Fruit fly (Drosophila melanogaster) whole organism, embryonic: ENCODE data around the gene por.

Experiments used
- C15 ChIP-seq: fragments of 200-800 bp; sonication (Bioruptor generic); IDR thresholded peaks from 3 replicates; pipeline ENCODE4 v1.3.6; 2022; ENCODE audit warnings: missing biosample characterization, missing genetic modification characterization
- CG1024 ChIP-seq: fragments of 200-800 bp; sonication (Bioruptor generic); IDR thresholded peaks from 2 replicates; pipeline ENCODE4 v1.3.6; 2022; ENCODE audit warnings: missing biosample characterization, missing genetic modification characterization
- CG10274 ChIP-seq: fragments of 200-800 bp; sonication (Bioruptor generic); optimal IDR thresholded peaks from 3 replicates; lab custom pipeline; 2017; ENCODE audit warnings: missing biosample characterization, mild to moderate bottlenecking, missing genetic modification characterization
- CG12744 ChIP-seq: fragments of 200-800 bp; sonication (Bioruptor generic); optimal IDR thresholded peaks from 2 replicates; lab custom pipeline; 2016; ENCODE audit warnings: missing biosample characterization, missing genetic modification characterization
- CG12942 ChIP-seq: fragments of 200-800 bp; sonication (Bioruptor generic); optimal IDR thresholded peaks from 3 replicates; lab custom pipeline; 2016; ENCODE audit warnings: missing biosample characterization, missing genetic modification characterization
- CG13894 ChIP-seq: fragments of 200-800 bp; sonication (Bioruptor generic); optimal IDR thresholded peaks from 3 replicates; lab custom pipeline; 2018; ENCODE audit warnings: missing biosample characterization, mild to moderate bottlenecking, missing genetic modification characterization, moderate library complexity
- CG15011 ChIP-seq: fragments of 200-800 bp; sonication (Bioruptor generic); optimal IDR thresholded peaks from 3 replicates; lab custom pipeline; 2018; ENCODE audit warnings: missing biosample characterization, mild to moderate bottlenecking, missing genetic modification characterization
- CG16813 ChIP-seq: fragments of 200-800 bp; sonication (Bioruptor generic); IDR thresholded peaks from 3 replicates; pipeline ENCODE4 v1.3.6; 2022; ENCODE audit warnings: missing biosample characterization, missing genetic modification characterization; ENCODE audit not compliant: partially characterized antibody
- CG17328 ChIP-seq: fragments of 200-800 bp; sonication (Bioruptor generic); IDR thresholded peaks from 2 replicates; pipeline ENCODE4 v1.3.6; 2022; ENCODE audit warnings: missing biosample characterization, missing genetic modification characterization
- CG17802 ChIP-seq: fragments of 200-800 bp; sonication (Bioruptor generic); optimal IDR thresholded peaks from 2 replicates; lab custom pipeline; 2018; ENCODE audit warnings: missing biosample characterization, mild to moderate bottlenecking, missing genetic modification characterization, moderate library complexity
- CG1792 ChIP-seq: fragments of 200-800 bp; sonication (Bioruptor generic); optimal IDR thresholded peaks from 2 replicates; lab custom pipeline; 2016; ENCODE audit warnings: missing biosample characterization, missing genetic modification characterization
- CG2199 ChIP-seq: fragments of 200-800 bp; sonication (Bioruptor generic); IDR thresholded peaks from 3 replicates; pipeline ENCODE4 v1.3.6; 2022; ENCODE audit warnings: missing biosample characterization, missing genetic modification characterization
- CG2875 ChIP-seq: fragments of 200-800 bp; sonication (Bioruptor generic); optimal IDR thresholded peaks from 2 replicates; lab custom pipeline; 2017; ENCODE audit warnings: missing biosample characterization, mild to moderate bottlenecking, missing genetic modification characterization, missing genetic modification reagents
- CG7372 ChIP-seq: fragments of 200-800 bp; sonication (Bioruptor generic); IDR thresholded peaks from 2 replicates; pipeline ENCODE4 v1.3.6; 2022; ENCODE audit warnings: missing biosample characterization, missing genetic modification characterization
- CG9817 ChIP-seq: fragments of 200-800 bp; sonication (Bioruptor generic); optimal IDR thresholded peaks from 2 replicates; lab custom pipeline; 2018; ENCODE audit warnings: missing biosample characterization, mild to moderate bottlenecking, missing genetic modification characterization, moderate library complexity
- CG9876 ChIP-seq: fragments of 200-800 bp; sonication (Bioruptor generic); optimal IDR thresholded peaks from 2 replicates; lab custom pipeline; 2016; ENCODE audit warnings: missing biosample characterization, missing genetic modification characterization
- Dad ChIP-seq: fragments of 200-800 bp; sonication (Bioruptor generic); optimal IDR thresholded peaks from 3 replicates; lab custom pipeline; 2016; ENCODE audit warnings: missing biosample characterization, missing genetic modification characterization
- ERR ChIP-seq: fragments of 200-800 bp; sonication (Bioruptor generic); optimal IDR thresholded peaks from 2 replicates; lab custom pipeline; 2016; ENCODE audit warnings: missing biosample characterization, missing genetic modification characterization
- Ets97D ChIP-seq: fragments of 200-800 bp; sonication (Bioruptor generic); optimal IDR thresholded peaks from 3 replicates; lab custom pipeline; 2016; ENCODE audit warnings: missing biosample characterization, missing genetic modification characterization
- HHEX ChIP-seq: fragments of 200-800 bp; sonication (Bioruptor generic); optimal IDR thresholded peaks from 3 replicates; lab custom pipeline; 2017; ENCODE audit warnings: missing biosample characterization, mild to moderate bottlenecking, missing genetic modification characterization, missing genetic modification reagents
- Nf-YB ChIP-seq: fragments of 200-800 bp; sonication (Bioruptor generic); optimal IDR thresholded peaks from 3 replicates; lab custom pipeline; 2019; ENCODE audit warnings: missing biosample characterization, mild to moderate bottlenecking, missing genetic modification characterization, moderate library complexity
- Ptx1 ChIP-seq: fragments of 200-800 bp; sonication (Bioruptor generic); IDR thresholded peaks from 2 replicates; pipeline ENCODE4 v1.3.6; 2022; ENCODE audit warnings: missing biosample characterization, missing genetic modification characterization
- Six4 ChIP-seq: fragments of 200-800 bp; sonication (Bioruptor generic); optimal IDR thresholded peaks from 2 replicates; lab custom pipeline; 2016; ENCODE audit warnings: missing biosample characterization, missing genetic modification characterization
- Ssrp ChIP-seq: fragments of 200-800 bp; sonication (Bioruptor generic); optimal IDR thresholded peaks from 2 replicates; lab custom pipeline; 2018; ENCODE audit warnings: missing biosample characterization, mild to moderate bottlenecking, missing genetic modification characterization, moderate library complexity
- Xbp1 ChIP-seq: fragments of 200-800 bp; sonication (Bioruptor generic); optimal IDR thresholded peaks from 3 replicates; lab custom pipeline; 2016; ENCODE audit warnings: missing biosample characterization, mild to moderate bottlenecking, missing genetic modification characterization
- Xrp1 ChIP-seq: fragments of 200-800 bp; sonication (Bioruptor generic); IDR thresholded peaks from 2 replicates; pipeline ENCODE4 v1.3.6; 2022; ENCODE audit warnings: missing biosample characterization, missing genetic modification characterization
- abd-A ChIP-seq: fragments of 200-800 bp; sonication (Bioruptor generic); optimal IDR thresholded peaks from 3 replicates; lab custom pipeline; 2019; ENCODE audit warnings: missing biosample characterization, mild to moderate bottlenecking, missing genetic modification characterization, moderate library complexity
- ap ChIP-seq: fragments of 200-800 bp; sonication (Bioruptor generic); IDR thresholded peaks from 2 replicates; pipeline ENCODE4 v1.3.6; 2022; ENCODE audit warnings: missing biosample characterization, missing genetic modification characterization
- ash1 ChIP-seq: fragments of 200-800 bp; sonication (Bioruptor generic); optimal IDR thresholded peaks from 2 replicates; lab custom pipeline; 2018; ENCODE audit warnings: missing biosample characterization, mild to moderate bottlenecking, missing genetic modification characterization
- chinmo ChIP-seq: fragments of 200-800 bp; sonication (Bioruptor generic); IDR thresholded peaks from 4 replicates; pipeline ENCODE4 v1.3.6; 2022; ENCODE audit warnings: missing biosample characterization, missing genetic modification characterization; ENCODE audit not compliant: partially characterized antibody
- chm ChIP-seq: fragments of 200-800 bp; sonication (Bioruptor generic); IDR thresholded peaks from 2 replicates; pipeline ENCODE4 v1.3.6; 2022; ENCODE audit warnings: missing biosample characterization, missing genetic modification characterization
- dpn ChIP-seq, 2 experiments: fragments of 200-800 bp; sonication (Bioruptor generic); optimal IDR thresholded peaks; 3 replicates each; lab custom pipeline; 2016; ENCODE audit warnings: missing biosample characterization in 2 of 2, missing genetic modification characterization in 2 of 2
- dysf ChIP-seq: fragments of 200-800 bp; sonication (Bioruptor generic); IDR thresholded peaks from 3 replicates; pipeline ENCODE4 v1.3.6; 2022; ENCODE audit warnings: missing biosample characterization, missing genetic modification characterization
- ems ChIP-seq: fragments of 200-800 bp; sonication (Bioruptor generic); optimal IDR thresholded peaks from 3 replicates; lab custom pipeline; 2016; ENCODE audit warnings: missing biosample characterization, missing genetic modification characterization
- esg ChIP-seq: fragments of 200-800 bp; sonication (Bioruptor generic); conservative IDR thresholded peaks from 2 replicates; pipeline ENCODE4 v1.3.6; 2022; ENCODE audit warnings: missing biosample characterization, missing genetic modification characterization
- fd96Cb ChIP-seq: fragments of 200-800 bp; sonication (Bioruptor generic); optimal IDR thresholded peaks from 2 replicates; lab custom pipeline; 2018; ENCODE audit warnings: missing biosample characterization, mild to moderate bottlenecking, missing genetic modification characterization, moderate library complexity
- hkb ChIP-seq, 2 experiments: fragments of 200-800 bp in 1 of 2; fragments of >200 bp in 1 of 2; sonication (Bioruptor generic) in 1 of 2; IDR thresholded peaks in 1 of 2; optimal IDR thresholded peaks in 1 of 2; 2 replicates each; pipeline versions ENCODE4 v1.3.6 to Lab custom; 2017 to 2022; ENCODE audit warnings: missing biosample characterization in 1 of 2, missing genetic modification characterization in 1 of 2
- jing ChIP-seq: fragments of 200-800 bp; sonication (Bioruptor generic); optimal IDR thresholded peaks from 2 replicates; lab custom pipeline; 2018; ENCODE audit warnings: missing biosample characterization, mild to moderate bottlenecking, missing genetic modification characterization
- nom ChIP-seq: fragments of 200-800 bp; sonication (Bioruptor generic); optimal IDR thresholded peaks from 2 replicates; lab custom pipeline; 2017; ENCODE audit warnings: missing biosample characterization, missing genetic modification characterization, mild to moderate bottlenecking, moderate library complexity, missing genetic modification reagents
- oc ChIP-seq: fragments of 200-800 bp; sonication (Bioruptor generic); optimal IDR thresholded peaks from 2 replicates; lab custom pipeline; 2018; ENCODE audit warnings: missing biosample characterization, mild to moderate bottlenecking, missing genetic modification characterization, moderate library complexity
- onecut ChIP-seq: fragments of 200-800 bp; sonication (Bioruptor generic); IDR thresholded peaks from 2 replicates; pipeline ENCODE4 v1.3.6; 2022; ENCODE audit warnings: missing biosample characterization, missing genetic modification characterization
- otp ChIP-seq: fragments of 200-800 bp; sonication (Bioruptor generic); IDR thresholded peaks from 3 replicates; pipeline ENCODE4, ENCODE4 v1.3.6; 2022; ENCODE audit warnings: missing biosample characterization, missing genetic modification characterization
- sc ChIP-seq, 3 experiments: fragments of >200 bp in 2 of 3; fragments of 200-800 bp in 1 of 3; sonication (Bioruptor generic) in 1 of 3; optimal IDR thresholded peaks; 2 replicates in 2 of 3; 3 replicates in 1 of 3; lab custom pipeline; 2017; ENCODE audit warnings: mild to moderate bottlenecking in 1 of 3, missing biosample characterization in 1 of 3, missing genetic modification characterization in 1 of 3, missing genetic modification reagents in 1 of 3
- so ChIP-seq: fragments of 200-800 bp; sonication (Bioruptor generic); IDR thresholded peaks from 3 replicates; pipeline ENCODE4 v1.3.6; 2022; ENCODE audit warnings: missing biosample characterization, missing genetic modification characterization
- sr ChIP-seq: fragments of 200-800 bp; sonication (Bioruptor generic); IDR thresholded peaks from 3 replicates; pipeline ENCODE4 v1.3.6; 2022; ENCODE audit warnings: missing biosample characterization, missing genetic modification characterization
- vfl ChIP-seq: fragments of 200-800 bp; sonication (Bioruptor generic); optimal IDR thresholded peaks from 2 replicates; lab custom pipeline; 2016; ENCODE audit warnings: missing biosample characterization, missing genetic modification characterization
- wek ChIP-seq: fragments of 200-800 bp; sonication (Bioruptor generic); optimal IDR thresholded peaks from 3 replicates; lab custom pipeline; 2018; ENCODE audit warnings: missing biosample characterization, mild to moderate bottlenecking, missing genetic modification characterization, moderate library complexity
- wor ChIP-seq: fragments of 200-800 bp; sonication (Bioruptor generic); IDR thresholded peaks from 2 replicates; pipeline ENCODE4 v1.3.6; 2022; ENCODE audit warnings: missing biosample characterization, missing genetic modification characterization

Gene por

DNA sequence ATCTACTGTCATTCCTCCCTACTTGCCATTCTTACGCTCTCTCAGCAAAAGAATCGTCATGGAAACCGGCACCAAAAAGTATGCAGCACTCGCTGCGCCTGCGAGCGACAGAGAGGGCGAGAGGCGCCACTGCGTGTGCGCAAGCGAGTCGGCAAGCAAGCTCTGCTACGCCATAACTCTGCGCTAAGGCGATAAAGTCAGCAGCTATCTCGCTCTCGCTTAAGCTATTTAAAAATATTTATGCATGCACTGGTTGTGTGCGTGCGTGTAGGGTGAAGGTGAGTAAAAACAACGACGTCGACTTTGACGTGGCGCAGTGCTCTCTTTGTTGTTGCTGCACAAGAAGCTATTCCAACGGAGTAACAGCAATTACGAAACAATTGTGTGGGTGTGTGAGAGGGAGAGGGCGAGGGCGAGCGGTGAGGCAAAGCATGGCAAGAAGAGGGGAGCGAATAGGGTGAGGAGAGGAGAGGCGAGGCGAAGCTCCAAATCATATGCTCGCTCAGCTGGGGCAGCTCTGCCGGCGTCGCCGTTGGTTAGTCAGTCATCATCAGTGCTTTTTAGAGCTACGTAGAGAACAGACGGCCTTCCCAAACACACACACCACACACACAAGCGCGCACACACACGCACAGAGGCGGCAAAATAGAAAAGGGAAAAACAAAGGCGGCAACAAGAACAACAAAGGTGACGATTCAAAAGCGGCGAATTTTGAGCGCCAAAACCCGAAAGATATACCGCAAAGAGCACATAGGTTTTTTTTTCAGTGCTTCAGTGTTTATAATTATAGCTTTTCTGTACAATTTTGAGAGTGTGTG lies 13.4 kb downstream of the por start, which contains the start of gene CrebB (continued):
- TF ChIP-seq onecut (GFP tag; lab: Robert Waterston, UW) (0 out of 2 replicates have a peak, but pooled peaks have one; percentile 4), ems (GFP tag; lab: Kevin White, UChicago) (no peak), so (GFP tag; lab: Robert Waterston, UW) (peak; percentile 32; the same call in 1 of the 3 replicates), ap (GFP tag; lab: Robert Waterston, UW) (no peak), sc (optimal IDR thresholded peaks at IDR 0.05; lab: Kevin White, UChicago) (no peak), sc (GFP tag; optimal IDR thresholded peaks at IDR 0.05; lab: Kevin White, UChicago) (no peak), CG16813 (GFP tag; lab: Robert Waterston, UW) (no peak), HHEX (GFP tag; lab: Kevin White, UChicago) (peak; percentile 12), Xrp1 (GFP tag; lab: Robert Waterston, UW) (peak; percentile 31; the same call in 1 of the 2 replicates), chinmo (peak; percentile 99), Dad (GFP tag; lab: Kevin White, UChicago) (peak; percentile 2), CG1792 (no peak), CG2875 (GFP tag; lab: Kevin White, UChicago) (peak; percentile 12), fd96Cb (tag; lab: Kevin White, UChicago) (no peak), otp (GFP tag; lab: Robert Waterston, UW) (0 out of 3 replicates have a peak, but pooled peaks have one; percentile 18), Ssrp (no peak), Xbp1 (GFP tag; lab: Kevin White, UChicago) (peak; percentile 12), abd-A (tag; lab: Kevin White, UChicago) (peak; percentile 98), CG1024 (GFP tag; lab: Robert Waterston, UW) (no peak), Ets97D (GFP tag; lab: Kevin White, UChicago) (no peak), jing (no peak), nom (GFP tag; lab: Kevin White, UChicago) (peak; percentile 54), chm (GFP tag; lab: Robert Waterston, UW) (peak; percentile 45; the same call in 1 of the 2 replicates), CG17802 (tag; lab: Kevin White, UChicago) (no peak), Nf-YB (peak; percentile 24), dysf (GFP tag; lab: Robert Waterston, UW) (peak; percentile 70), ash1 (GFP tag; lab: Kevin White, UChicago) (no peak), esg (GFP tag; lab: Robert Waterston, UW) (no peak), sr (GFP tag; lab: Robert Waterston, UW) (peak; percentile 99), wek (no peak), CG15011 (no peak), oc (peak; percentile 82), CG2199 (GFP tag; lab: Robert Waterston, UW) (peak; percentile 71; the same call in 1 of the 3 replicates), CG9876 (GFP tag; lab: Kevin White, UChicago) (peak; percentile 17), CG12942 (GFP tag; lab: Kevin White, UChicago) (no peak), wor (GFP tag; lab: Robert Waterston, UW) (no peak), CG17328 (GFP tag; lab: Robert Waterston, UW) (0 out of 2 replicates have a peak, but pooled peaks have one; percentile 17), Six4 (GFP tag; lab: Kevin White, UChicago) (no peak), CG7372 (GFP tag; lab: Robert Waterston, UW) (peak; percentile 41; the same call in 1 of the 2 replicates), CG10274 (GFP tag; lab: Kevin White, UChicago) (no peak), C15 (GFP tag; lab: Robert Waterston, UW) (no peak), ERR (peak; percentile 52), CG9817 (tag; lab: Kevin White, UChicago) (peak; percentile 21), dpn (GFP tag; optimal IDR thresholded peaks at IDR 0.05; lab: Kevin White, UChicago) (peak; percentile 7 to 35), hkb (optimal IDR thresholded peaks at IDR 0.05; lab: Kevin White, UChicago) (no peak), hkb (GFP tag; IDR thresholded peaks at IDR 0.05; lab: Robert Waterston, UW) (no peak), vfl (GFP tag; lab: Kevin White, UChicago) (peak; percentile 30), CG13894 (peak; percentile 13), Ptx1 (peak; percentile 47), CG12744 (GFP tag; lab: Kevin White, UChicago) (peak; percentile 27)
